Fruit fly (Drosophila melanogaster) whole organism, embryonic: ENCODE results near the gene CG14352.

Source experiments
- Abd-B ChIP-seq: fragments of 200-800 bp; sonication (Bioruptor generic); optimal IDR thresholded peaks from 2 replicates; lab custom pipeline; 2018; ENCODE audit warnings: missing biosample characterization, mild to moderate bottlenecking, missing genetic modification characterization, moderate library complexity
- gem ChIP-seq: fragments of 200-800 bp; sonication (Bioruptor generic); optimal IDR thresholded peaks from 2 replicates; lab custom pipeline; 2019; ENCODE audit warnings: missing biosample characterization, mild to moderate bottlenecking, missing genetic modification characterization, moderate library complexity
- grau ChIP-seq: fragments of 200-800 bp; optimal IDR thresholded peaks from 3 replicates; lab custom pipeline; 2019; ENCODE audit warnings: missing biosample characterization, mild to moderate bottlenecking, missing genetic modification characterization, moderate library complexity

DNA sequence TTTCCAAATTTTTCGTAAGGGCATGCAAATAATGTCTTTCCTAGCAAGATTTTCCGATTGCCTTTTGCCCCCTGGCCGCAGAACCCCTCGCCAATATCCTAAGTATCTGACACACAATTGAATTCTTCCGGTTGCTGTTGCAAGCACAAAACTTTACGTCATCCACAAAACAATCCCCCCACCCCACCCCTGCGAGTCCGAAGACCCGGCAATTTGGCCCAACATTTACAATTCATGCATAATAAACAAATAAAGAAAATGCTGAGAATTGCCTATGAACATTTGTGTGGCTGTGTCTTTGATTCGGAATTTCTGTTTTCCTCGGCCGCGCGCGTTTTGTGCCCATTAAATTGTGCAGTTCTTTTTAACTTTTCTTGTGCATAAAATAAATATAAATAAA is 34.1 kb downstream of the CG14352 start:
- TF ChIP-seq gem (no peak), Abd-B (GFP tag; lab: Kevin White, UChicago) (no peak), grau (tag; lab: Kevin White, UChicago) (no peak)
